Fruit fly (Drosophila melanogaster) whole organism, embryonic: ENCODE measurements around the gene CycB3.

Experiments
- Abd-B ChIP-seq: fragments of 200-800 bp; sonication (Bioruptor generic); optimal IDR thresholded peaks from 2 replicates; lab custom pipeline; 2018; ENCODE audit warnings: missing biosample characterization, mild to moderate bottlenecking, missing genetic modification characterization, moderate library complexity
- B-H2 ChIP-seq: fragments of 200-800 bp; sonication (Bioruptor generic); optimal IDR thresholded peaks from 2 replicates; lab custom pipeline; 2018; ENCODE audit warnings: missing biosample characterization, mild to moderate bottlenecking, missing genetic modification characterization
- CG10565 ChIP-seq: fragments of 200-800 bp; sonication (Bioruptor generic); optimal IDR thresholded peaks from 3 replicates; lab custom pipeline; 2016; ENCODE audit warnings: missing biosample characterization, mild to moderate bottlenecking, missing genetic modification characterization
- CG10959 ChIP-seq: fragments of 200-800 bp; sonication (Bioruptor generic); IDR thresholded peaks from 2 replicates; pipeline ENCODE4 v1.3.6; 2022; ENCODE audit warnings: missing biosample characterization, missing genetic modification characterization
- CG11560 ChIP-seq: fragments of 200-800 bp; sonication (Bioruptor generic); IDR thresholded peaks from 3 replicates; pipeline ENCODE4 v1.3.6; 2022; ENCODE audit warnings: missing biosample characterization, missing genetic modification characterization
- CG11696 ChIP-seq: fragments of 200-800 bp; sonication (Bioruptor generic); IDR thresholded peaks from 2 replicates; pipeline ENCODE4 v1.3.6; 2022; ENCODE audit warnings: missing biosample characterization, missing genetic modification characterization
- CG14014 ChIP-seq: fragments of 200-800 bp; sonication (Bioruptor generic); IDR thresholded peaks from 2 replicates; pipeline ENCODE4 v1.3.6; 2022; ENCODE audit warnings: missing biosample characterization, missing genetic modification characterization
- CG14710 ChIP-seq: fragments of 200-800 bp; sonication (Bioruptor generic); optimal IDR thresholded peaks from 3 replicates; lab custom pipeline; 2019; ENCODE audit warnings: missing biosample characterization, mild to moderate bottlenecking, missing genetic modification characterization, moderate library complexity
- CG15601 ChIP-seq: fragments of 200-800 bp; sonication (Bioruptor generic); optimal IDR thresholded peaks from 3 replicates; lab custom pipeline; 2019; ENCODE audit warnings: missing biosample characterization, mild to moderate bottlenecking, missing genetic modification characterization, moderate library complexity
- CG15696 ChIP-seq: fragments of 200-800 bp; sonication (Bioruptor generic); optimal IDR thresholded peaks from 2 replicates; lab custom pipeline; 2019; ENCODE audit warnings: missing biosample characterization, mild to moderate bottlenecking, missing genetic modification characterization, moderate library complexity
- CG16813 ChIP-seq: fragments of 200-800 bp; sonication (Bioruptor generic); IDR thresholded peaks from 3 replicates; pipeline ENCODE4 v1.3.6; 2022; ENCODE audit warnings: missing biosample characterization, missing genetic modification characterization; ENCODE audit not compliant: partially characterized antibody
- CG17328 ChIP-seq: fragments of 200-800 bp; sonication (Bioruptor generic); IDR thresholded peaks from 2 replicates; pipeline ENCODE4 v1.3.6; 2022; ENCODE audit warnings: missing biosample characterization, missing genetic modification characterization
- CG2120 ChIP-seq: fragments of 200-800 bp; sonication (Bioruptor generic); optimal IDR thresholded peaks from 3 replicates; lab custom pipeline; 2016; ENCODE audit warnings: missing biosample characterization, missing genetic modification characterization
- CG31365 ChIP-seq: fragments of 200-800 bp; sonication (Bioruptor generic); optimal IDR thresholded peaks from 2 replicates; lab custom pipeline; 2018; ENCODE audit warnings: missing biosample characterization, mild to moderate bottlenecking, missing genetic modification characterization
- CG34422 ChIP-seq: fragments of 200-800 bp; sonication (Bioruptor generic); IDR thresholded peaks from 3 replicates; pipeline ENCODE4 v1.3.6; 2022; ENCODE audit warnings: missing biosample characterization, missing genetic modification characterization
- CG4730 ChIP-seq: fragments of 200-800 bp; sonication (Bioruptor generic); IDR thresholded peaks from 2 replicates; pipeline ENCODE4 v1.3.6; 2022; ENCODE audit warnings: missing biosample characterization, missing genetic modification characterization
- CG6654 ChIP-seq: fragments of 200-800 bp; sonication (Bioruptor generic); optimal IDR thresholded peaks from 2 replicates; lab custom pipeline; 2017; ENCODE audit warnings: missing biosample characterization, mild to moderate bottlenecking, missing genetic modification characterization
- CG6765 ChIP-seq: fragments of 200-800 bp; sonication (Bioruptor generic); optimal IDR thresholded peaks from 3 replicates; lab custom pipeline; 2017; ENCODE audit warnings: missing biosample characterization, mild to moderate bottlenecking, missing genetic modification characterization
- CG6791 ChIP-seq: fragments of 200-800 bp; sonication (Bioruptor generic); IDR thresholded peaks from 3 replicates; pipeline ENCODE4 v1.3.6; 2022; ENCODE audit warnings: missing biosample characterization, missing genetic modification characterization; ENCODE audit not compliant: partially characterized antibody
- CG7745 ChIP-seq: fragments of 200-800 bp; sonication (Bioruptor generic); optimal IDR thresholded peaks from 2 replicates; lab custom pipeline; 2018; ENCODE audit warnings: missing biosample characterization, mild to moderate bottlenecking, missing genetic modification characterization, moderate library complexity
- CG8478 ChIP-seq: fragments of >200 bp; optimal IDR thresholded peaks from 2 replicates; lab custom pipeline; 2018
- CG9215 ChIP-seq: fragments of 200-800 bp; sonication (Bioruptor generic); IDR thresholded peaks from 2 replicates; pipeline ENCODE4 v1.3.6; 2022; ENCODE audit warnings: missing biosample characterization, missing genetic modification characterization
- CG9817 ChIP-seq: fragments of 200-800 bp; sonication (Bioruptor generic); optimal IDR thresholded peaks from 2 replicates; lab custom pipeline; 2018; ENCODE audit warnings: missing biosample characterization, mild to moderate bottlenecking, missing genetic modification characterization, moderate library complexity
- D19A ChIP-seq: fragments of 200-800 bp; optimal IDR thresholded peaks from 3 replicates; lab custom pipeline; 2019; ENCODE audit warnings: missing biosample characterization, mild to moderate bottlenecking, missing genetic modification characterization, moderate library complexity
- Drgx ChIP-seq: fragments of 200-800 bp; sonication (Bioruptor generic); IDR thresholded peaks from 2 replicates; pipeline ENCODE4 v1.3.6; 2022; ENCODE audit warnings: missing biosample characterization, missing genetic modification characterization
- Jarid2 ChIP-seq: fragments of 200-800 bp; sonication (Bioruptor generic); optimal IDR thresholded peaks from 3 replicates; lab custom pipeline; 2017; ENCODE audit warnings: mild to moderate bottlenecking, missing biosample characterization, missing genetic modification reagents, missing genetic modification characterization
- Med ChIP-seq: fragments of 200-800 bp; sonication (Bioruptor generic); peaks from one replicate; lab custom pipeline; 2016; ENCODE audit warnings: missing biosample characterization, missing genetic modification characterization, mild to moderate bottlenecking, inconsistent platforms, moderate library complexity
- Sox100B ChIP-seq: fragments of 200-800 bp; sonication (Bioruptor generic); optimal IDR thresholded peaks from 3 replicates; lab custom pipeline; 2018; ENCODE audit warnings: missing biosample characterization, mild to moderate bottlenecking, missing genetic modification characterization
- Xrp1 ChIP-seq: fragments of 200-800 bp; sonication (Bioruptor generic); IDR thresholded peaks from 2 replicates; pipeline ENCODE4 v1.3.6; 2022; ENCODE audit warnings: missing biosample characterization, missing genetic modification characterization
- cad ChIP-seq: fragments of >200 bp; optimal IDR thresholded peaks from 2 replicates; lab custom pipeline; 2017; ENCODE audit warnings: missing biosample characterization, missing genetic modification characterization
- cg ChIP-seq: fragments of 200-800 bp; sonication (Bioruptor generic); optimal IDR thresholded peaks from 3 replicates; lab custom pipeline; 2019; ENCODE audit warnings: missing biosample characterization, mild to moderate bottlenecking, missing genetic modification characterization, moderate library complexity
- chinmo ChIP-seq: fragments of 200-800 bp; sonication (Bioruptor generic); IDR thresholded peaks from 4 replicates; pipeline ENCODE4 v1.3.6; 2022; ENCODE audit warnings: missing biosample characterization, missing genetic modification characterization; ENCODE audit not compliant: partially characterized antibody
- chm ChIP-seq: fragments of 200-800 bp; sonication (Bioruptor generic); IDR thresholded peaks from 2 replicates; pipeline ENCODE4 v1.3.6; 2022; ENCODE audit warnings: missing biosample characterization, missing genetic modification characterization
- danr ChIP-seq: fragments of 200-800 bp; sonication (Bioruptor generic); IDR thresholded peaks from 2 replicates; pipeline ENCODE4 v1.3.6; 2022; ENCODE audit warnings: missing biosample characterization, missing genetic modification characterization
- dmrt99B ChIP-seq: fragments of 200-800 bp; sonication (Bioruptor generic); optimal IDR thresholded peaks from 2 replicates; lab custom pipeline; 2018; ENCODE audit warnings: missing biosample characterization, mild to moderate bottlenecking, missing genetic modification characterization, moderate library complexity
- fu2 ChIP-seq: fragments of 200-800 bp; sonication (Bioruptor generic); optimal IDR thresholded peaks from 2 replicates; lab custom pipeline; 2016; ENCODE audit warnings: missing biosample characterization, missing genetic modification characterization
- gce ChIP-seq: fragments of 200-800 bp; sonication (Bioruptor generic); IDR thresholded peaks from 3 replicates; pipeline ENCODE4 v1.3.6; 2022; ENCODE audit warnings: missing biosample characterization, missing genetic modification characterization
- gsb ChIP-seq: fragments of 200-800 bp; sonication (Bioruptor generic); IDR thresholded peaks from 2 replicates; pipeline ENCODE4 v1.3.6; 2022; ENCODE audit warnings: missing biosample characterization, missing genetic modification characterization
- gsb-n ChIP-seq: fragments of 200-800 bp; sonication (Bioruptor generic); optimal IDR thresholded peaks from 3 replicates; lab custom pipeline; 2018; ENCODE audit warnings: missing biosample characterization, mild to moderate bottlenecking, missing genetic modification characterization
- hbn ChIP-seq: fragments of 200-800 bp; sonication (Bioruptor generic); IDR thresholded peaks from 2 replicates; pipeline ENCODE4 v1.3.6; 2022; ENCODE audit warnings: missing biosample characterization, missing genetic modification characterization; ENCODE audit not compliant: partially characterized antibody
- pan ChIP-seq, 4 experiments: fragments of >200 bp in 3 of 4; fragments of 200-800 bp in 1 of 4; sonication (Bioruptor generic) in 1 of 4; optimal IDR thresholded peaks in 3 of 4; IDR thresholded peaks in 1 of 4; 2 replicates each; pipeline versions ENCODE4 v1.3.6 to Lab custom; 2017 to 2022; ENCODE audit warnings: missing biosample characterization in 2 of 4, missing genetic modification characterization in 2 of 4, mixed read lengths in 1 of 4
- phol ChIP-seq: fragments of 200-800 bp; sonication (Bioruptor generic); optimal IDR thresholded peaks from 3 replicates; lab custom pipeline; 2018; ENCODE audit warnings: missing biosample characterization, mild to moderate bottlenecking, missing genetic modification characterization, moderate library complexity
- prd ChIP-seq, 3 experiments: fragments of >200 bp in 2 of 3; fragments of 200-800 bp in 1 of 3; sonication (Bioruptor generic) in 1 of 3; optimal IDR thresholded peaks in 2 of 3; IDR thresholded peaks in 1 of 3; 2 replicates in 2 of 3; 3 replicates in 1 of 3; pipeline versions ENCODE4 v1.3.6 to Lab custom; 2017 to 2022; ENCODE audit warnings: missing biosample characterization in 1 of 3, missing genetic modification characterization in 1 of 3
- row ChIP-seq: fragments of 200-800 bp; sonication (Bioruptor generic); IDR thresholded peaks from 3 replicates; pipeline ENCODE4 v1.3.6; 2022; ENCODE audit warnings: missing biosample characterization, missing genetic modification characterization
- sens-2 ChIP-seq: fragments of 200-800 bp; sonication (Bioruptor generic); IDR thresholded peaks from 2 replicates; pipeline ENCODE4 v1.3.6; 2022; ENCODE audit warnings: missing biosample characterization, missing genetic modification characterization
- slp2 ChIP-seq: fragments of 200-800 bp; sonication (Bioruptor generic); optimal IDR thresholded peaks from 2 replicates; lab custom pipeline; 2016; ENCODE audit warnings: missing biosample characterization, missing genetic modification characterization
- tgo ChIP-seq: fragments of 200-800 bp; sonication (Bioruptor generic); IDR thresholded peaks from 3 replicates; pipeline ENCODE4 v1.3.6; 2022; ENCODE audit warnings: missing biosample characterization, missing genetic modification characterization
- zfh1 ChIP-seq: fragments of 200-800 bp; sonication (Bioruptor generic); IDR thresholded peaks from 3 replicates; pipeline ENCODE4 v1.3.6; 2022; ENCODE audit warnings: missing biosample characterization, missing genetic modification characterization

The CycB3 gene

dm6 chr3R:24894419-24895206 is 24.0 kb upstream of the CycB3 start, which contains the start of the genes CG31121 and CG11069 (continued):
- TF ChIP-seq Abd-B (GFP tag; lab: Kevin White, UChicago): no peak
- TF ChIP-seq slp2 (GFP tag; lab: Kevin White, UChicago): no peak
- TF ChIP-seq dmrt99B: no peak
- peak; percentile 80 for TF ChIP-seq Jarid2 (GFP tag; lab: Kevin White, UChicago)
- TF ChIP-seq CG9215: no peak
- peak; percentile 61 for TF ChIP-seq phol
- TF ChIP-seq CG11560 (tag; lab: Robert Waterston, UW): no peak
- TF ChIP-seq prd (optimal IDR thresholded peaks at IDR 0.05; lab: Kevin White, UChicago): no peak
- TF ChIP-seq prd (GFP tag; IDR thresholded peaks at IDR 0.05; lab: Robert Waterston, UW): 0 out of 3 replicates have a peak, but pooled peaks have one; percentile 14
- no peak for TF ChIP-seq sens-2 (GFP tag; lab: Robert Waterston, UW)
- TF ChIP-seq pan (optimal IDR thresholded peaks at IDR 0.05; lab: Kevin White, UChicago): no peak
- peak in 1 of 2 experiments; percentile 20 for TF ChIP-seq pan (GFP tag; optimal IDR thresholded peaks at IDR 0.05 in 1 of 2, IDR thresholded peaks at IDR 0.05 in 1 of 2)
- TF ChIP-seq CG10565 (GFP tag; lab: Kevin White, UChicago): no peak
- peak; percentile 45; the same call in 1 of the 2 replicates for TF ChIP-seq Drgx (GFP tag; lab: Robert Waterston, UW)
- 0 out of 2 replicates have a peak, but pooled peaks have one; percentile 5 for TF ChIP-seq Xrp1 (GFP tag; lab: Robert Waterston, UW)
- no peak for TF ChIP-seq CG6654 (GFP tag; lab: Kevin White, UChicago)
- TF ChIP-seq Sox100B (GFP tag; lab: Kevin White, UChicago): no peak
- TF ChIP-seq chinmo (GFP tag; lab: Robert Waterston, UW): 0 out of 4 replicates have a peak, but pooled peaks have one; percentile 56
- peak; percentile 12; the same call in 1 of the 3 replicates for TF ChIP-seq gce (GFP tag; lab: Robert Waterston, UW)
- no peak for TF ChIP-seq cg
- no peak for TF ChIP-seq CG2120 (GFP tag; lab: Kevin White, UChicago)
- TF ChIP-seq danr: no peak
- peak; percentile 50; the same call in 1 of the 2 replicates for TF ChIP-seq chm (GFP tag; lab: Robert Waterston, UW)
- TF ChIP-seq CG15601 (tag; lab: Kevin White, UChicago): no peak
- TF ChIP-seq CG8478 (lab: Kevin White, UChicago): no peak
- no peak for TF ChIP-seq CG14014
- 0 out of 3 replicates have a peak, but pooled peaks have one; percentile 15 for TF ChIP-seq CG16813
- TF ChIP-seq CG9817 (tag; lab: Kevin White, UChicago): no peak
- peak; percentile 31 for TF ChIP-seq Med (GFP tag; lab: Kevin White, UChicago)
- TF ChIP-seq CG14710 (tag; lab: Kevin White, UChicago): no peak
- no peak; the same call in 2 of the 3 replicates for TF ChIP-seq row (GFP tag; lab: Robert Waterston, UW)
- no peak for TF ChIP-seq CG4730 (GFP tag; lab: Robert Waterston, UW)
- 0 out of 3 replicates have a peak, but pooled peaks have one; percentile 9 for TF ChIP-seq CG34422 (GFP tag; lab: Robert Waterston, UW)
- no peak for TF ChIP-seq gsb (GFP tag; lab: Robert Waterston, UW)
- TF ChIP-seq CG15696 (tag; lab: Kevin White, UChicago): no peak
- TF ChIP-seq, all 482 proteins: peak for 41

DNA sequence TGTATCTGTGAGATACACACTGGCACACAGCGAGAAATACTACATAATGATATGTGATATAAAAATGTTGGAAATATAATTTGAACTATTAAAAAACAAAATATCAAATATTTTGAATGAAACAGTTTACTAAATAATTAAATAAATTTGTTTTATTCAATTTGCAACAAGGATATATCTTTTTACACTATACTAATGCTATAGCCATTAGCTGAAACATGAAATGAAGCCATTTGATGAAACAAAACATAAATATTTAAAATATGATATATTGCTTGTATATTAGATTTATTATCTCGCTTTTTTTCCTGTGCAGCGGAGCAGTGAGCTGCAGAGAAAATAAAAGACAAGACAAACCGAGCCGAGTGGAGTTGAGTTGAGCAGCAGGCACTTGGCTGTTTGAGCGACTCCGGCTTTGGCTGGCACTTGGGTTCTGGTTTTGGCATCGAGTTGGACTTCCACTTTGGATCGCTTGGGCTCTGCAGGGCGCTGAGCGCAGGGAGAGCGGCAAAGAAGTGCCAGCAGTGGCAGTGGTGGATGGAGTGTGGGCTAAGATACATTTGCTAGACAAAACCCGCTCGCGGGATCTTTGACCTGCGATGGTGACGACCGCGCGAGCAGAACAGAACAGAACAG is 22.8 kb upstream of the CycB3 start:
- TF ChIP-seq CG17328 (peak; percentile 65), CG31365 (tag; lab: Kevin White, UChicago) (no peak), cad (no peak), hbn (GFP tag; lab: Robert Waterston, UW) (no peak), B-H2 (GFP tag; lab: Kevin White, UChicago) (no peak), D19A (peak; percentile 87), CG6765 (GFP tag; lab: Kevin White, UChicago) (peak; percentile 40), fu2 (no peak), gsb-n (tag; lab: Kevin White, UChicago) (peak; percentile 86), CG10959 (no peak), CG7745 (tag; lab: Kevin White, UChicago) (peak; percentile 50), CG6791 (GFP tag; lab: Robert Waterston, UW) (no peak), CG11696 (GFP tag; lab: Robert Waterston, UW) (peak; percentile 57), tgo (GFP tag; lab: Robert Waterston, UW) (peak; percentile 61), zfh1 (peak; percentile 66; the same call in 2 of the 3 replicates)
